Worm (Caenorhabditis elegans) whole organism, L2 larva: ENCODE measurements around the gene B0244.9.

ENCODE experiments used
- R02D3.7 ChIP-seq: fragments of 150-350 bp; optimal IDR thresholded peaks from 2 replicates; lab custom pipeline; 2014; ENCODE audit warnings: missing biosample characterization, missing genetic modification characterization
- ceh-16 ChIP-seq: fragments of 150-350 bp; optimal IDR thresholded peaks from 2 replicates; lab custom pipeline; 2014; ENCODE audit warnings: missing biosample characterization, missing genetic modification characterization
- ceh-82 ChIP-seq: fragments of 150-350 bp; optimal IDR thresholded peaks from 2 replicates; lab custom pipeline; 2014; ENCODE audit warnings: missing biosample characterization, missing genetic modification characterization
- elt-1 ChIP-seq: fragments of 150-350 bp; optimal IDR thresholded peaks from 2 replicates; lab custom pipeline; 2014; ENCODE audit warnings: missing biosample characterization, missing genetic modification characterization
- fos-1 ChIP-seq: fragments of 150-350 bp; optimal IDR thresholded peaks from 2 replicates; lab custom pipeline; 2014; ENCODE audit warnings: missing biosample characterization, missing genetic modification characterization
- nhr-11 ChIP-seq: fragments of 150-350 bp; optimal IDR thresholded peaks from 2 replicates; lab custom pipeline; 2014; ENCODE audit warnings: missing biosample characterization, missing genetic modification characterization
- nhr-6 ChIP-seq: fragments of 150-350 bp; optimal IDR thresholded peaks from 2 replicates; lab custom pipeline; 2014; ENCODE audit warnings: missing biosample characterization, missing genetic modification characterization
- nhr-77 ChIP-seq: fragments of 150-350 bp; optimal IDR thresholded peaks from 2 replicates; lab custom pipeline; 2014; ENCODE audit warnings: missing biosample characterization, missing genetic modification characterization
- unc-55 ChIP-seq: fragments of 150-350 bp; sonication (generic microtip); optimal IDR thresholded peaks from 3 replicates; lab custom pipeline; 2014; ENCODE audit warnings: missing biosample characterization, missing genetic modification reagents, missing genetic modification characterization
- unc-62 ChIP-seq: fragments of 150-350 bp; optimal IDR thresholded peaks from 2 replicates; lab custom pipeline; 2014; ENCODE audit warnings: missing biosample characterization, missing genetic modification reagents, missing genetic modification characterization
- ztf-4 ChIP-seq: fragments of 150-350 bp; optimal IDR thresholded peaks from 2 replicates; lab custom pipeline; 2014; ENCODE audit warnings: missing biosample characterization, missing genetic modification characterization

B0244.9 gene

DNA sequence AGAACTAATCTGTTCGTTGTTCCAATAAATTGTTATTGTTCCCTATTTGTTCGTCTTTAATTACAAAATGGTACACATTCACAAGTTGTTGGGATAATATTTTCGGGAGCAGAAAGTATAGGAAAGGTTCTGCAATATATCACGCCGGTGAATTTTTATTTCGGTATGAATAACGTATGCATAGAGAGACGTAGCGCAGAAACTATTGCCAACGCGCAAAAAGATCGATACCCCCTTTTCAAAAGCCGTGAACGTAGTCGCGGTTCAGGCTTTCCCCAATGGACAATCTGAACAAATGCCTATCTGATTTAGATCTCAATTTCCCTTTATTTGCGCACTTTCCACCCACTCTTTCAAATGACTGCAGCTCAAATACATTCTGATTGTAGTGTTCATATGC, 50.7 kb downstream of the B0244.9 start, which contains the start of gene pst-2:
Gene pst-2 (plus strand): TSS at position 293 of the 400 bp plus-strand sequence.
- TF ChIP-seq nhr-6 (tag; lab: Kevin White, UChicago) (no peak), unc-55 (GFP tag; lab: Kevin White, UChicago) (no peak), ceh-82 (tag; lab: Kevin White, UChicago) (no peak), fos-1 (tag; lab: Kevin White, UChicago) (no peak), R02D3.7 (tag; lab: Kevin White, UChicago) (no peak), unc-62 (GFP tag; lab: Kevin White, UChicago) (no peak), nhr-77 (no peak), ztf-4 (tag; lab: Kevin White, UChicago) (no peak), elt-1 (no peak), nhr-11 (no peak), ceh-16 (no peak)
